Worm (Caenorhabditis elegans): ENCODE data around the gene Y55D5A.4.

ce11 chrIII:2966462-2966861 is 23.4 kb downstream of the Y55D5A.4 start:
- TF ChIP-seq nhr-10 (tag; optimal IDR thresholded peaks at IDR 0.05) (no peak), nhr-237 (tag; optimal IDR thresholded peaks at IDR 0.05) (no peak), lin-13 (GFP tag; optimal IDR thresholded peaks at IDR 0.05) (peak; percentile 91)

Measured in whole organism, L2 larva.